Worm (Caenorhabditis elegans): ENCODE measurements around the gene sru-36.

DNA sequence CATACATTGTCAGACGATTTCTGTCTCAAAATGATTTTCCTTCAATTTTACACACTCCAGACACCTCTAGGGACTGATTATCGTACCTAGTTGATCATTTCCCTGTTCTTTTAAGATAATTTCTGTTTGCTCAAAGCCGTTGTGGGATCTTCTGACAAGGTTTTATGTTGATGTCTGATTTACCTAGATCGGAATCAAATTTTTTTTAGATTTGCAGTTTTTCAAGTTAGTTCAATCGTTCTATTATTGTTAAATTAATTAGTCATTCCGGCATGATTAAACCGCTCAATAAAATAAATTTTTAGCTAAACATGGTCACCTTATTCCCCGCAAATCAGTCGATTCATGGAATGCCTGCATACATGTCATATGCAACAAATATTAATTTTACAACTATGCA is 27.9 kb upstream of the sru-36 start, which contains the start of gene sru-30:
- TF ChIP-seq nhr-90 (tag; optimal IDR thresholded peaks at IDR 0.05; ENCODE audit: poor library complexity) (no peak), sox-4 (tag; optimal IDR thresholded peaks at IDR 0.05) (no peak), ceh-82 (tag; optimal IDR thresholded peaks at IDR 0.05) (no peak), snpc-4 (tag; optimal IDR thresholded peaks at IDR 0.05) (no peak), unc-62 (GFP tag; optimal IDR thresholded peaks at IDR 0.05) (no peak), egl-27 (tag; optimal IDR thresholded peaks at IDR 0.05) (no peak), fkh-10 (GFP tag; optimal IDR thresholded peaks at IDR 0.05) (no peak), elt-3 (tag; optimal IDR thresholded peaks at IDR 0.05) (no peak), ceh-88 (GFP tag; IDR thresholded peaks at IDR 0.05) (no peak), lin-13 (GFP tag; optimal IDR thresholded peaks at IDR 0.05) (no peak), pqm-1 (tag; optimal IDR thresholded peaks at IDR 0.05) (no peak)
